Worm (Caenorhabditis elegans) whole organism, early embryonic: ENCODE data around the gene C09B9.2.

Experiments used
- B0310.2 ChIP-seq: sonication (generic microtip); optimal IDR thresholded peaks from 2 replicates; lab custom pipeline; 2016; ENCODE audit warnings: mild to moderate bottlenecking, missing genetic modification characterization, missing compliant biosample characterization
- F13C5.2 ChIP-seq: sonication (generic microtip); optimal IDR thresholded peaks from 2 replicates; lab custom pipeline; 2017; ENCODE audit warnings: mild to moderate bottlenecking, missing genetic modification characterization, inconsistent platforms, missing compliant biosample characterization
- aly-1 ChIP-seq: sonication (generic microtip); optimal IDR thresholded peaks from 2 replicates; lab custom pipeline; 2016; ENCODE audit warnings: missing genetic modification characterization, missing compliant biosample characterization
- ama-1 ChIP-seq: fragments of 150-350 bp; optimal IDR thresholded peaks from 2 replicates; lab custom pipeline; 2014
- ceh-36 ChIP-seq: sonication (generic microtip); optimal IDR thresholded peaks from 2 replicates; lab custom pipeline; 2016; ENCODE audit warnings: missing genetic modification characterization, inconsistent platforms, missing compliant biosample characterization
- flt-1 ChIP-seq: fragments of 200-800 bp; sonication (Bioruptor generic); IDR thresholded peaks from 2 replicates; pipeline ENCODE4 v1.3.6; 2022; ENCODE audit warnings: missing genetic modification characterization, missing compliant biosample characterization
- hmbx-1 ChIP-seq: sonication (generic microtip); optimal IDR thresholded peaks from 2 replicates; lab custom pipeline; 2016; ENCODE audit warnings: mild to moderate bottlenecking, missing genetic modification characterization, missing compliant biosample characterization
- hmg-4 ChIP-seq: fragments of 200-800 bp; sonication (Bioruptor generic); optimal IDR thresholded peaks from 2 replicates; lab custom pipeline; 2018; ENCODE audit warnings: mild to moderate bottlenecking, missing genetic modification characterization, missing compliant biosample characterization
- hnd-1 ChIP-seq: sonication (generic microtip); optimal IDR thresholded peaks from 2 replicates; lab custom pipeline; 2016; ENCODE audit warnings: missing genetic modification characterization, missing compliant biosample characterization
- pes-1 ChIP-seq: fragments of 200-800 bp; sonication (Bioruptor generic); IDR thresholded peaks from 2 replicates; pipeline ENCODE4 v1.3.6; 2022; ENCODE audit warnings: missing genetic modification reagents, missing genetic modification characterization, missing compliant biosample characterization
- scrt-1 ChIP-seq: fragments of 200-800 bp; sonication (Bioruptor generic); IDR thresholded peaks from 2 replicates; pipeline ENCODE4 v1.3.6; 2022; ENCODE audit warnings: missing genetic modification characterization, missing compliant biosample characterization
- sea-1 ChIP-seq: fragments of 200-800 bp; sonication (Bioruptor generic); conservative IDR thresholded peaks from 2 replicates; pipeline ENCODE4 v1.3.6; 2022; ENCODE audit warnings: missing genetic modification characterization, missing compliant biosample characterization
- tbx-11 ChIP-seq: fragments of 200-800 bp; sonication (Bioruptor generic); IDR thresholded peaks from 2 replicates; pipeline ENCODE4 v1.3.6; 2022; ENCODE audit warnings: missing genetic modification characterization, missing compliant biosample characterization

- TF ChIP-seq ama-1 (lab: Kevin White, UChicago): no peak
- no peak for TF ChIP-seq B0310.2 (tag; lab: Kevin White, UChicago)
- TF ChIP-seq hmbx-1: no peak
- no peak for TF ChIP-seq tbx-11 (GFP tag; lab: Robert Waterston, UW)
- TF ChIP-seq F13C5.2 (tag; lab: Kevin White, UChicago): no peak
- TF ChIP-seq hmg-4 (GFP tag; lab: Kevin White, UChicago): no peak
- no peak for TF ChIP-seq sea-1 (GFP tag; lab: Robert Waterston, UW)
- TF ChIP-seq flt-1: no peak
- TF ChIP-seq ceh-36 (tag; lab: Kevin White, UChicago): no peak
- no peak for TF ChIP-seq pes-1
- TF ChIP-seq hnd-1 (tag; lab: Kevin White, UChicago): no peak
- TF ChIP-seq scrt-1 (GFP tag; lab: Robert Waterston, UW): no peak
- TF ChIP-seq aly-1 (tag; lab: Kevin White, UChicago): no peak
Observed at ce11 chrIV:5020533-5020932, 8.6 kb upstream of the C09B9.2 start, which contains the start of gene T28H11.8.
